Worm (Caenorhabditis elegans): ENCODE data around the gene Y102E9.6.
A peak's percentile ranks its signal among the peaks of the same experiment; 100 is the strongest.

The Y102E9.6 gene

DNA sequence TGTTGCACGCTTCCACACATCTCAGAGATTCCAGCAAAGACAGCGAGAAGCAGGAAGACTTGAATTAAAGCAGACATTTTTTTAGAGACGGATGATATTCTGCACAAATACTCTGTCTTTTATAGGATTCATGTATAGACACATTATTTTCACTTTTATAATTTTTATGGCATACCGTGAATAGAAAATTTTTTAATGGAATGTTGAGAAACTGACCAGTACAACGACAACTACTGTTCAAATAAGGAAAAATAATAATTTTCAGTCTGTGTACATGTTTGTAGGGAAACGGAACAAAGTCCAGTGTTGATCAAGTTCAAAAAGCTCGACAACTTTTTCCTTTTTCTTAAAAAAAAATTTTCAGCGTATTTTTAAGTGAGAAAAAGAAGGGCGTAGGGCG, at the start of gene Y102E9.6:
Gene Y102E9.6, minus strand, starts transcription at position 101 of the 400 bp plus-strand sequence.
- TF ChIP-seq T22C8.4 (GFP tag; IDR thresholded peaks at IDR 0.05), result no peak
- no peak for TF ChIP-seq cog-1 (tag; optimal IDR thresholded peaks at IDR 0.05)
- TF ChIP-seq med-1 (GFP tag; optimal IDR thresholded peaks at IDR 0.05; ENCODE audit: insufficient read depth), result no peak
- no peak for TF ChIP-seq ref-1 (GFP tag; conservative IDR thresholded peaks at IDR 0.05)
- TF ChIP-seq flt-1 (GFP tag; IDR thresholded peaks at IDR 0.05), result no peak
- TF ChIP-seq tab-1 (GFP tag; IDR thresholded peaks at IDR 0.05), result no peak
- TF ChIP-seq ztf-29 (GFP tag; IDR thresholded peaks at IDR 0.05), result no peak

DNA sequence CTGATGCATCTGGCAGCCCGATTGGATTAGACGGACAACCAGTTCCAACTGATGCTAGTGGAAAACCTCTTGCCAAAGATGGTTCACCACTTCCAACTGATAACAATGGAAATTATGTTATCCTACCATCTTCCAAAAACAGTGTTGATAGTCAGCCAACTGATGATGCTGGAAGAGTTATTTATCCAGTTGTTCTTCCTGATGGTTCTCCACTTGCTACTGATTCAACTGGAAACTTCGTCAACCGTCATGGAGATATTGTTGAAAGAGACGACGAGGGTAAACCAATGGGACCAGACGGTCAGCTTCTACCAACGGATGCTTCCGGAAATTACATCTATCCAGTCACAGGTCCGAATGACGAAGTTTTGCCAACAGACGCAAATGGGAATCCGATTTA, 20.3 kb upstream of the Y102E9.6 start:
- TF ChIP-seq ztf-29 (GFP tag; IDR thresholded peaks at IDR 0.05) (no peak), ref-1 (GFP tag; conservative IDR thresholded peaks at IDR 0.05) (no peak), flt-1 (GFP tag; IDR thresholded peaks at IDR 0.05) (no peak), cog-1 (tag; optimal IDR thresholded peaks at IDR 0.05) (no peak), T22C8.4 (GFP tag; IDR thresholded peaks at IDR 0.05) (no peak), med-1 (GFP tag; optimal IDR thresholded peaks at IDR 0.05; ENCODE audit: insufficient read depth) (no peak), ztf-23 (GFP tag; IDR thresholded peaks at IDR 0.05) (no peak), klf-2 (GFP tag; conservative IDR thresholded peaks at IDR 0.05) (no peak), tab-1 (GFP tag; IDR thresholded peaks at IDR 0.05) (no peak)

DNA sequence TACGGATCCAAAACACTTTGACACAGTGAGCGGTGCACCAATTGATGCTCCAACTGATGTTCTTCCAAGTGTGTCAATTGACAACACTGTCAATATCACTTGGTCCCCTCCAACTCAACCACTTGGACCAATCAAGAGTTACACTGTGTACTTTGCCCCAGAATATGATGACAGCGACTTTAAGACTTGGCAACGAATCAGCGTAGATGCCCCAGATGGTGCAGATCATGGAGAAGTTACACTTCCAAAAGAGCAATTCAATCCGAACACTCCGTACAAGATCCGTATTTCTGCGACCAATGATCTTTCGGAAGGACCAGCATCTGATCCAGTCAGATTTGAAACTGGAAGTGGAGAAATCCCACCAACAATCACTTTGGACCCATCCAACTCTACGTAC, 16.1 kb upstream of the Y102E9.6 start:
- no peak for TF ChIP-seq ztf-23 (GFP tag; IDR thresholded peaks at IDR 0.05)
- no peak for TF ChIP-seq cog-1 (tag; optimal IDR thresholded peaks at IDR 0.05)
- no peak for TF ChIP-seq T22C8.4 (GFP tag; IDR thresholded peaks at IDR 0.05)
- TF ChIP-seq ref-1 (GFP tag; conservative IDR thresholded peaks at IDR 0.05), result no peak
- no peak for TF ChIP-seq med-1 (GFP tag; optimal IDR thresholded peaks at IDR 0.05; ENCODE audit: insufficient read depth)
- TF ChIP-seq klf-2 (GFP tag; conservative IDR thresholded peaks at IDR 0.05), result no peak
- TF ChIP-seq flt-1 (GFP tag; IDR thresholded peaks at IDR 0.05), result no peak
- TF ChIP-seq ztf-29 (GFP tag; IDR thresholded peaks at IDR 0.05), result no peak
- TF ChIP-seq tab-1 (GFP tag; IDR thresholded peaks at IDR 0.05), result no peak

DNA sequence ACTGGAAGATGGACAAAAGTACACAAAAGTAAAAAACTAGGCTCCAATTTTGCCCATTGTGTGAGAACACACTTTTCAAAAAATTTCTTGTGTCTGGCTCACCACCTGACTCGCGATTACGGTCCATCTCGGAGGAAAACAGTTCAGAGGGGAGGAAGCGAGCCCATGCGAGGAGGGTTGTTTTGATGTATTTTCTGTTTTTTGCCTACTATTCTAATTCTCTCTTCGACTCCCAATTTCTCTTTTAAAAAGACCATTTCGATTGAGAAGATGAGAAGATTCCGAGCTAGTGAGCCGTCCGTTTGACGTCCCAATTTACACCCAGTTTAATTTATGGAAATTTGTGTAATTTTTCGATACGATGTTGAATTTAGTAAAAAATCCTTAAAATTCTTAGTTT, 10.2 kb upstream of the Y102E9.6 start:
- TF ChIP-seq ztf-29 (GFP tag; IDR thresholded peaks at IDR 0.05) (no peak), flt-1 (GFP tag; IDR thresholded peaks at IDR 0.05) (no peak), med-1 (GFP tag; optimal IDR thresholded peaks at IDR 0.05; ENCODE audit: insufficient read depth) (no peak), cog-1 (tag; optimal IDR thresholded peaks at IDR 0.05) (no peak), tab-1 (GFP tag; IDR thresholded peaks at IDR 0.05) (no peak), ztf-23 (GFP tag; IDR thresholded peaks at IDR 0.05) (no peak), ref-1 (GFP tag; conservative IDR thresholded peaks at IDR 0.05) (no peak)

DNA sequence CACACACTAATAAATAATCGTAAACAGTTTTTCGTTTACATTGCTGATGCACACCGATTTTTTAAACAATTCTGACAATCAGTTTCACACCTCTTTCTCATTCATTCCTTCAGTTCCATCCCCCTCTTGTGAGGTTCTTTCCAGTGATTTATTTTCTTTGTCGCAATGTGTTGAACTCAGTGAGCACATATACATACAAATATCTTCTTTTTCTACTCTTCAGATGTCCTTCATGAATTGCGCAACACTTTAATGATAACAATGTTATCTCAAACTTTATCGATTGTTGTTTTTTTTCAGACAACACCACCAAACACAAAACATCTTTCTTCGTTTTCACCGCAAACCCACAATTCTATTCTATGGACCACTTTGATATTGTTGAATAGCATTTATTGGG, 9.5 kb upstream of the Y102E9.6 start, which contains the start of gene dig-1:
Gene dig-1, plus strand, starts transcription at position 301 of the 400 bp plus-strand sequence.
- TF ChIP-seq ref-1 (GFP tag; conservative IDR thresholded peaks at IDR 0.05) (no peak), ztf-23 (GFP tag; IDR thresholded peaks at IDR 0.05) (no peak), T22C8.4 (GFP tag; IDR thresholded peaks at IDR 0.05) (no peak), tab-1 (GFP tag; IDR thresholded peaks at IDR 0.05) (no peak), flt-1 (GFP tag; IDR thresholded peaks at IDR 0.05) (no peak), med-1 (GFP tag; optimal IDR thresholded peaks at IDR 0.05; ENCODE audit: insufficient read depth) (no peak), klf-2 (GFP tag; conservative IDR thresholded peaks at IDR 0.05) (no peak), cog-1 (tag; optimal IDR thresholded peaks at IDR 0.05) (no peak), ztf-29 (GFP tag; IDR thresholded peaks at IDR 0.05) (no peak)

DNA sequence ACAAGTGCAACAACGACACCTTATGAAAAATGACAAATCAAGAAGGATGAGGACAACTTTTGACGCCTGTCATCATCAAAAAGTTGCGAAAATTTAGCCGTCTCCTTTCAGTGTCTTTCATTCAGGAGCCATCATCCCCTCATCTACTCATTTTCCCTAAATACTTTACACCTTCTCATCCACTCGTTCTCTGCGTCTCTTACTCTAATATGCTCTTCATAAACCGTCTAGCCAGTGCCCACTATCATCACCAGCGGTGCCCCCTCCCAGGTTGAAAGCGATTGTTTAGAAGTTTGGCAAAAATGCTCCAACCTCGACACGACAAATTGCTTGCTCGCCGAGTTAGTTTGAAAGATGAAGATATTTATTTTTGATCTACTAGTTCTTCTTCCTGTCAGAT, 6.1 kb upstream of the Y102E9.6 start:
- no peak for TF ChIP-seq ztf-23 (GFP tag; IDR thresholded peaks at IDR 0.05)
- 0 out of 2 replicates have a peak, but pooled peaks have one; percentile 41 for TF ChIP-seq klf-2 (GFP tag; conservative IDR thresholded peaks at IDR 0.05)

DNA sequence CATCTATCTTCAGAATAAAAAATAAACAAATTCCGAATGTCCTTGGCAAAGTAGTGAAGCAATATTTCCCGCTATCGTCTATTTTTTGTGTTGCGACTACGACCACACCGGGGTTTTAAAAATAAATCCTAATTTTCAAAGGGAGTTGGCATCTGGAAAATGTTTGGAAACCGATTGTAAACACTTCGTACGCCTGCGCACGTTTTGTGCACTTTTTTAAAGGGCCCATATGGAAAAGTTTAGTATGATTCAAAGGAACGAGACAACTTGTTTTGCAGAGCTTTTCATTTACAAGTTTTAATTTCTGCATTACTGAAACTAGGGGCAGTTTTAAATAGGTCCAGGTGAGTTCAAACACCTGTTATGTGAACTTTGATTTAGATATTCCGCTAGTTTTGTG, 3.6 kb upstream of the Y102E9.6 start:
- TF ChIP-seq ztf-29 (GFP tag; IDR thresholded peaks at IDR 0.05), result no peak
- TF ChIP-seq tab-1 (GFP tag; IDR thresholded peaks at IDR 0.05), result no peak

DNA sequence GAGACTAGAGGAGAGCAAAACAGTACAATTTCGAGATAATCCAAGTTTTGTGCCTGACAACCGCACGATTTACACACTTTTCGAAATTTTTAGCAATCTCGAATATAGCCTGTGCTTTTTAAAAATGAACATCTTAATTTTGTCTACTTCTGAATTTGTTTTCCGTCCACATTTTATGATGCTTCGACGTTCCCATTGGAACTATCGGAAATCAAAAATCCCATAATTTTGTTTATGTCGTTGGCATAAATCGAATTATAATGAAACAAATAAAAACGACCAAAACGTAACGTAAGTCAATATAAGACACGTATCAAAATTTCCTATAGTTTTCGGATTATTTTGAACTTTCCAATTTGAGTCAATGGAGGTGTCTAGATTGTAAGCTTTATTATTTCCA, 505 bp upstream of the Y102E9.6 start, which contains the start of gene K07E12.2:
Gene K07E12.2, plus strand, starts transcription at position 301 of the 400 bp plus-strand sequence.
- TF ChIP-seq ztf-29 (GFP tag; IDR thresholded peaks at IDR 0.05), result no peak
- TF ChIP-seq tab-1 (GFP tag; IDR thresholded peaks at IDR 0.05), result no peak
- TF ChIP-seq ref-1 (GFP tag; conservative IDR thresholded peaks at IDR 0.05), result no peak
- TF ChIP-seq flt-1 (GFP tag; IDR thresholded peaks at IDR 0.05), result no peak
- TF ChIP-seq ztf-23 (GFP tag; IDR thresholded peaks at IDR 0.05), result no peak
- TF ChIP-seq klf-2 (GFP tag; conservative IDR thresholded peaks at IDR 0.05), result no peak

DNA sequence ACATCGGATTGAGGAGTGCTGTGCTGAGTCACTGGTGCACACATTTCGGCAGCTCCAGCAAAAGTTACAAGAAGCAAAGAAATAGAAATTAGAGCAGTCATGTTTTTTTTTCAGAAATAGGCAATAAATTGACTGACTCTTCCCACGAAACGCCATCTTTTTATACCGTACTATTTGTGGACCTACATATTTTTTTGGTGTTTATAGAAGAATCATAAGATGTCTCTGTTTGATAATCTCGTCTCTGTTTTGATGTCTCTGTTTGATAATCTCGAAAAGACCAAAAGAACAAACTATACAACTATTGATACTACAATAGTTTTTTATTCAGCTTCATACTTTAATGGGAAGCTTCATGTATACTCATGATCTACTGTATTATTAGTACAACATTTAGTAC, 2.0 kb downstream of the Y102E9.6 start, which contains the start of gene Y102E9.3:
Gene Y102E9.3, minus strand, starts transcription at position 101 of the 400 bp plus-strand sequence.
- no peak for TF ChIP-seq flt-1 (GFP tag; IDR thresholded peaks at IDR 0.05)
- TF ChIP-seq ztf-29 (GFP tag; IDR thresholded peaks at IDR 0.05), result no peak
- TF ChIP-seq klf-2 (GFP tag; conservative IDR thresholded peaks at IDR 0.05), result no peak
- no peak for TF ChIP-seq med-1 (GFP tag; optimal IDR thresholded peaks at IDR 0.05; ENCODE audit: insufficient read depth)
- no peak for TF ChIP-seq tab-1 (GFP tag; IDR thresholded peaks at IDR 0.05)
- no peak for TF ChIP-seq cog-1 (tag; optimal IDR thresholded peaks at IDR 0.05)
- no peak for TF ChIP-seq T22C8.4 (GFP tag; IDR thresholded peaks at IDR 0.05)
- TF ChIP-seq ztf-23 (GFP tag; IDR thresholded peaks at IDR 0.05), result no peak
- TF ChIP-seq ref-1 (GFP tag; conservative IDR thresholded peaks at IDR 0.05), result no peak

DNA sequence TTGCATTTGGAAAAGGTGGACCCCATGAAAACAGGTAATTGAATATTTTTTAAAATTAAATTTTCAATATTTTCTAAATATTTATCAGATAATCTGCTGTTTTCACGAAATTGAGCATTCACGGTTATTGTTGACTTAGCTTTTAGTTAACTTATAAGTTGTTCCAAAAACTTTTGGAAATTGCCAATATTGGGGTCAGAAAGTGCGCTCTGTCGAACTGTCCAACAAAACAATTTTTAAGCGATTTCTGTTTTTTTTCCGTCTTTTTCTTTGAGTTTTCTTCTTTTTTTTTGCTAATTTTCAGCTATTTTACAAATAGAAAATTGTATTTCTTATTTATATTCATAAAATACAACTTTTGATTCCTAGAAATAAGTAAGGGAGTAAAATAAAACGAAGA, 5.2 kb downstream of the Y102E9.6 start:
- TF ChIP-seq ztf-23 (GFP tag; IDR thresholded peaks at IDR 0.05), result no peak
- no peak for TF ChIP-seq flt-1 (GFP tag; IDR thresholded peaks at IDR 0.05)

Data from whole organism, midembryonic.